Fruit fly (Drosophila melanogaster) whole organism, embryonic: ENCODE data around the gene CG42554.
A peak's percentile ranks its signal among the peaks of the same experiment; 100 is the strongest.

ENCODE experiments used
- Asciz ChIP-seq: fragments of 200-800 bp; sonication (Bioruptor generic); optimal IDR thresholded peaks from 2 replicates; lab custom pipeline; 2017; ENCODE audit warnings: missing biosample characterization, mild to moderate bottlenecking, missing genetic modification characterization, missing genetic modification reagents
- C15 ChIP-seq: fragments of 200-800 bp; sonication (Bioruptor generic); IDR thresholded peaks from 3 replicates; pipeline ENCODE4 v1.3.6; 2022; ENCODE audit warnings: missing biosample characterization, missing genetic modification characterization
- CG10209 ChIP-seq: fragments of 200-800 bp; sonication (Bioruptor generic); optimal IDR thresholded peaks from 3 replicates; lab custom pipeline; 2017; ENCODE audit warnings: missing biosample characterization, mild to moderate bottlenecking, missing genetic modification characterization, missing genetic modification reagents
- CG15514 ChIP-seq: fragments of 200-800 bp; sonication (Bioruptor generic); optimal IDR thresholded peaks from 3 replicates; lab custom pipeline; 2017; ENCODE audit warnings: missing biosample characterization, missing genetic modification characterization, mild to moderate bottlenecking, moderate library complexity, missing genetic modification reagents
- CG15601 ChIP-seq: fragments of 200-800 bp; sonication (Bioruptor generic); optimal IDR thresholded peaks from 3 replicates; lab custom pipeline; 2019; ENCODE audit warnings: missing biosample characterization, mild to moderate bottlenecking, missing genetic modification characterization, moderate library complexity
- CG16815 ChIP-seq: fragments of 200-800 bp; sonication (Bioruptor generic); optimal IDR thresholded peaks from 3 replicates; lab custom pipeline; 2017; ENCODE audit warnings: missing biosample characterization, mild to moderate bottlenecking, missing genetic modification characterization
- CG17361 ChIP-seq: fragments of 200-800 bp; sonication (Bioruptor generic); IDR thresholded peaks from 3 replicates; pipeline ENCODE4 v1.3.6; 2022; ENCODE audit warnings: missing biosample characterization, missing genetic modification characterization
- CG33557 ChIP-seq: fragments of 200-800 bp; sonication (Bioruptor generic); optimal IDR thresholded peaks from 2 replicates; lab custom pipeline; 2019; ENCODE audit warnings: missing biosample characterization, mild to moderate bottlenecking, missing genetic modification characterization, moderate library complexity
- CG3838 ChIP-seq: fragments of 200-800 bp; sonication (Bioruptor generic); optimal IDR thresholded peaks from 3 replicates; lab custom pipeline; 2016; ENCODE audit warnings: missing biosample characterization, missing genetic modification characterization
- CG4617 ChIP-seq: fragments of 200-800 bp; sonication (Bioruptor generic); optimal IDR thresholded peaks from 3 replicates; lab custom pipeline; 2016; ENCODE audit warnings: missing biosample characterization, missing genetic modification characterization, borderline replicate concordance
- CG5245 ChIP-seq: fragments of 200-800 bp; sonication (Bioruptor generic); optimal IDR thresholded peaks from 3 replicates; lab custom pipeline; 2016; ENCODE audit warnings: missing biosample characterization, missing genetic modification characterization
- CG5953 ChIP-seq: fragments of 200-800 bp; sonication (Bioruptor generic); IDR thresholded peaks from 2 replicates; pipeline ENCODE4 v1.3.6; 2022; ENCODE audit warnings: missing biosample characterization, missing genetic modification characterization
- CG6254 ChIP-seq: fragments of 200-800 bp; sonication (Bioruptor generic); optimal IDR thresholded peaks from 3 replicates; lab custom pipeline; 2017; ENCODE audit warnings: mild to moderate bottlenecking, missing biosample characterization, missing genetic modification reagents, missing genetic modification characterization
- CG6765 ChIP-seq: fragments of 200-800 bp; sonication (Bioruptor generic); optimal IDR thresholded peaks from 3 replicates; lab custom pipeline; 2017; ENCODE audit warnings: missing biosample characterization, mild to moderate bottlenecking, missing genetic modification characterization
- CG7745 ChIP-seq: fragments of 200-800 bp; sonication (Bioruptor generic); optimal IDR thresholded peaks from 2 replicates; lab custom pipeline; 2018; ENCODE audit warnings: missing biosample characterization, mild to moderate bottlenecking, missing genetic modification characterization, moderate library complexity
- CG7786 ChIP-seq: fragments of 200-800 bp; sonication (Bioruptor generic); optimal IDR thresholded peaks from 2 replicates; lab custom pipeline; 2016; ENCODE audit warnings: missing biosample characterization, missing genetic modification characterization
- Doc2 ChIP-seq: fragments of 200-800 bp; sonication (Bioruptor generic); IDR thresholded peaks from 2 replicates; pipeline ENCODE4 v1.3.6; 2022; ENCODE audit warnings: missing biosample characterization, missing genetic modification characterization
- Drgx ChIP-seq: fragments of 200-800 bp; sonication (Bioruptor generic); IDR thresholded peaks from 2 replicates; pipeline ENCODE4 v1.3.6; 2022; ENCODE audit warnings: missing biosample characterization, missing genetic modification characterization
- E2f1 ChIP-seq: fragments of 200-800 bp; sonication (Bioruptor generic); IDR thresholded peaks from 2 replicates; pipeline ENCODE4 v1.3.6; 2022; ENCODE audit warnings: missing biosample characterization, missing genetic modification characterization
- E2f2 ChIP-seq: fragments of 200-800 bp; sonication (Bioruptor generic); IDR thresholded peaks from 2 replicates; pipeline ENCODE4 v1.3.6; 2022; ENCODE audit warnings: missing biosample characterization, missing genetic modification characterization
- Fer3 ChIP-seq: fragments of 200-800 bp; sonication (Bioruptor generic); optimal IDR thresholded peaks from 2 replicates; lab custom pipeline; 2018; ENCODE audit warnings: missing biosample characterization, mild to moderate bottlenecking, missing genetic modification characterization, moderate library complexity
- Hand ChIP-seq: fragments of 200-800 bp; sonication (Bioruptor generic); optimal IDR thresholded peaks from 2 replicates; lab custom pipeline; 2017; ENCODE audit warnings: mild to moderate bottlenecking, missing biosample characterization, missing genetic modification reagents, missing genetic modification characterization
- Hr39 ChIP-seq: fragments of >200 bp; optimal IDR thresholded peaks from 2 replicates; lab custom pipeline; 2017
- Kr ChIP-seq: fragments of 200-800 bp; sonication (Bioruptor generic); optimal IDR thresholded peaks from 2 replicates; lab custom pipeline; 2017; ENCODE audit warnings: missing biosample characterization, mild to moderate bottlenecking, missing genetic modification characterization
- Lpt ChIP-seq: fragments of >200 bp; optimal IDR thresholded peaks from 2 replicates; lab custom pipeline; 2018; ENCODE audit warnings: missing biosample characterization, missing genetic modification characterization
- Meics ChIP-seq: fragments of 200-800 bp; sonication (Bioruptor generic); optimal IDR thresholded peaks from 2 replicates; lab custom pipeline; 2017; ENCODE audit warnings: missing biosample characterization, mild to moderate bottlenecking, missing genetic modification characterization
- Nf-YC ChIP-seq: fragments of 200-800 bp; optimal IDR thresholded peaks from 3 replicates; lab custom pipeline; 2019; ENCODE audit warnings: missing biosample characterization, mild to moderate bottlenecking, missing genetic modification characterization, moderate library complexity
- Opbp ChIP-seq: fragments of 200-800 bp; sonication (Bioruptor generic); IDR thresholded peaks from 3 replicates; pipeline ENCODE4 v1.3.6; 2022; ENCODE audit warnings: missing biosample characterization, missing genetic modification characterization; ENCODE audit not compliant: partially characterized antibody
- PHDP ChIP-seq: fragments of 200-800 bp; sonication (Bioruptor generic); optimal IDR thresholded peaks from 3 replicates; lab custom pipeline; 2018; ENCODE audit warnings: missing biosample characterization, mild to moderate bottlenecking, missing genetic modification characterization, moderate library complexity
- Pdp1 ChIP-seq, 2 experiments: fragments of 200-800 bp; sonication (Bioruptor generic); optimal IDR thresholded peaks; 3 replicates each; lab custom pipeline; 2016; ENCODE audit warnings: missing biosample characterization in 2 of 2, missing genetic modification characterization in 2 of 2, mild to moderate bottlenecking in 1 of 2, moderate library complexity in 1 of 2
- al ChIP-seq: fragments of 200-800 bp; sonication (Bioruptor generic); IDR thresholded peaks from 2 replicates; pipeline ENCODE4 v1.3.6; 2022; ENCODE audit warnings: missing biosample characterization, missing genetic modification characterization
- aop ChIP-seq: fragments of 200-800 bp; sonication (Bioruptor generic); IDR thresholded peaks from 2 replicates; pipeline ENCODE4 v1.3.6; 2022; ENCODE audit warnings: missing biosample characterization, missing genetic modification characterization
- ap ChIP-seq: fragments of 200-800 bp; sonication (Bioruptor generic); IDR thresholded peaks from 2 replicates; pipeline ENCODE4 v1.3.6; 2022; ENCODE audit warnings: missing biosample characterization, missing genetic modification characterization
- bsh ChIP-seq, 2 experiments: fragments of 200-800 bp; sonication (Bioruptor generic); optimal IDR thresholded peaks; 2 replicates each; lab custom pipeline; 2017 to 2018; ENCODE audit warnings: mild to moderate bottlenecking in 2 of 2, missing biosample characterization in 2 of 2, missing genetic modification characterization in 2 of 2, moderate library complexity in 1 of 2
- cad ChIP-seq: fragments of >200 bp; optimal IDR thresholded peaks from 2 replicates; lab custom pipeline; 2017; ENCODE audit warnings: missing biosample characterization, missing genetic modification characterization
- emc ChIP-seq: fragments of 200-800 bp; sonication (Bioruptor generic); optimal IDR thresholded peaks from 2 replicates; lab custom pipeline; 2016; ENCODE audit warnings: missing biosample characterization, missing genetic modification characterization
- fd3F ChIP-seq: fragments of 200-800 bp; sonication (Bioruptor generic); optimal IDR thresholded peaks from 2 replicates; lab custom pipeline; 2018; ENCODE audit warnings: missing biosample characterization, mild to moderate bottlenecking, missing genetic modification characterization, moderate library complexity
- gt ChIP-seq: fragments of 200-800 bp; sonication (Bioruptor generic); IDR thresholded peaks from 2 replicates; pipeline ENCODE4 v1.3.6; 2022; ENCODE audit warnings: missing biosample characterization, missing genetic modification characterization
- ind ChIP-seq: fragments of 200-800 bp; sonication (Bioruptor generic); optimal IDR thresholded peaks from 3 replicates; lab custom pipeline; 2016; ENCODE audit warnings: missing biosample characterization, missing genetic modification characterization
- jigr1 ChIP-seq: fragments of 200-800 bp; sonication (Bioruptor generic); IDR thresholded peaks from 3 replicates; pipeline ENCODE4 v1.3.6; 2022; ENCODE audit warnings: missing biosample characterization, missing genetic modification characterization
- nerfin-2 ChIP-seq: fragments of 200-800 bp; sonication (Bioruptor generic); IDR thresholded peaks from 2 replicates; pipeline ENCODE4 v1.3.6; 2022; ENCODE audit warnings: missing biosample characterization, missing genetic modification characterization; ENCODE audit not compliant: partially characterized antibody
- ro ChIP-seq: fragments of 200-800 bp; sonication (Bioruptor generic); IDR thresholded peaks from 2 replicates; pipeline ENCODE4 v1.3.6; 2022; ENCODE audit warnings: missing biosample characterization, missing genetic modification characterization
- sens ChIP-seq: fragments of 200-800 bp; sonication (Bioruptor generic); peaks from one replicate; lab custom pipeline; 2016; ENCODE audit warnings: missing biosample characterization, missing genetic modification characterization
- sim ChIP-seq: fragments of 200-800 bp; sonication (Bioruptor generic); IDR thresholded peaks from 2 replicates; pipeline ENCODE4 v1.3.6; 2022; ENCODE audit warnings: missing biosample characterization, missing genetic modification characterization
- sisA ChIP-seq: fragments of 200-800 bp; sonication (Bioruptor generic); IDR thresholded peaks from 2 replicates; pipeline ENCODE4 v1.3.6; 2022; ENCODE audit warnings: missing biosample characterization, missing genetic modification characterization
- sob ChIP-seq: fragments of 200-800 bp; sonication (Bioruptor generic); IDR thresholded peaks from 2 replicates; pipeline ENCODE4 v1.3.6; 2022; ENCODE audit warnings: missing biosample characterization, missing genetic modification characterization
- tna ChIP-seq: fragments of 200-800 bp; sonication (Bioruptor generic); IDR thresholded peaks from 2 replicates; pipeline ENCODE4 v1.3.6; 2022; ENCODE audit warnings: missing biosample characterization, missing genetic modification characterization; ENCODE audit not compliant: partially characterized antibody
- trem ChIP-seq: fragments of 200-800 bp; optimal IDR thresholded peaks from 3 replicates; lab custom pipeline; 2019; ENCODE audit warnings: missing biosample characterization, mild to moderate bottlenecking, missing genetic modification characterization, moderate library complexity
- vfl ChIP-seq: fragments of 200-800 bp; sonication (Bioruptor generic); optimal IDR thresholded peaks from 2 replicates; lab custom pipeline; 2016; ENCODE audit warnings: missing biosample characterization, missing genetic modification characterization
- z ChIP-seq: fragments of 200-800 bp; sonication (Bioruptor generic); IDR thresholded peaks from 3 replicates; pipeline ENCODE4 v1.3.6; 2022; ENCODE audit warnings: missing biosample characterization, missing genetic modification characterization

Gene CG42554

DNA sequence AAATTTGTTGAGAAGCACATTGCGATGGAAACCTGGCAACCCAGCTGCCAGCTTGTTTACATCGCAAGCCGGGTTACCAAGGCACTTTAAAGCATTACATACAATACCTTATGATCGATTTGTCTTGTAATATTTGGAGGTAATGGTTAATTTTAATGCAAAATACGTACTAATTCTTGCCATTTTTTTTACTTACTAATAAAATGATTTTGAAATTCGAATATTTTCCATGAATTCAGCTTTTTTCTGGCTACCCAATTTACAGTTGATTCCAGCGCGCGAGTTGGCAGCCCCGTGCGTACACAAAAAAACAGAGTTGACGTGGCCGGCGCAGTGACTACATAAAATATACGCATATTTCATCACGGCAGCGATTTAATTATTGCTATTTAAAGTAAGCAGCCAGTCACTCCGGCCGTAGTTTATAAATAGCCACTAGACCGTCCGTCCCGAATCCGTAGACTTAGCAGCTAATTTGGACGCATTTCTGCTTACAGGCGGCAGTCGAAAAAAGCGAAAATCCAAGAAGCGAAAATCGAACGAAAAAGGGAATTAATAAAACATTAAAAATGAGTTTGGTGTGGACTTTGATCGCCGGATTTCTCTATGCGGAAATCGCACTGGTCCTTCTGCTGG, 2.2 kb downstream of the CG42554 start, which contains the start of the genes CG13901 and CG13887 (continued):
- TF ChIP-seq CG33557: peak; percentile 84
- peak; percentile 81 for TF ChIP-seq E2f2 (GFP tag; lab: Robert Waterston, UW)
- no peak for TF ChIP-seq Opbp (GFP tag; lab: Robert Waterston, UW)
- TF ChIP-seq sisA (GFP tag; lab: Robert Waterston, UW): peak; percentile 86
- peak; percentile 47 for TF ChIP-seq CG6254 (GFP tag; lab: Kevin White, UChicago)
- TF ChIP-seq CG5245 (GFP tag; lab: Kevin White, UChicago): peak; percentile 72
- peak; percentile 63 for TF ChIP-seq CG3838
- TF ChIP-seq Fer3 (tag; lab: Kevin White, UChicago): peak; percentile 90
- peak; percentile 91 for TF ChIP-seq fd3F (GFP tag; lab: Kevin White, UChicago)
- TF ChIP-seq nerfin-2 (GFP tag; lab: Robert Waterston, UW): no peak
- no peak for TF ChIP-seq aop (GFP tag; lab: Robert Waterston, UW)
- TF ChIP-seq PHDP (tag; lab: Kevin White, UChicago): peak; percentile 91
- no peak for TF ChIP-seq Lpt (GFP tag; lab: Kevin White, UChicago)
- TF ChIP-seq CG6765 (GFP tag; lab: Kevin White, UChicago): peak; percentile 85
- peak; percentile 31 to 90 for TF ChIP-seq bsh (GFP tag; optimal IDR thresholded peaks at IDR 0.05; lab: Kevin White, UChicago)
- TF ChIP-seq C15 (GFP tag; lab: Robert Waterston, UW): peak; percentile 67; the same call in 1 of the 3 replicates
- TF ChIP-seq Drgx (GFP tag; lab: Robert Waterston, UW): peak; percentile 83
- TF ChIP-seq cad (GFP tag; lab: Kevin White, UChicago): no peak
- peak; percentile 81 for TF ChIP-seq ap
- peak; percentile 84 to 95 for TF ChIP-seq Pdp1 (GFP tag; optimal IDR thresholded peaks at IDR 0.05; lab: Kevin White, UChicago)
- TF ChIP-seq emc (GFP tag; lab: Kevin White, UChicago): peak; percentile 85
- TF ChIP-seq trem (tag; lab: Kevin White, UChicago): peak; percentile 100
- peak; percentile 90 for TF ChIP-seq CG15601
- TF ChIP-seq tna: no peak
- TF ChIP-seq Doc2 (GFP tag; lab: Robert Waterston, UW): peak; percentile 60; the same call in 1 of the 2 replicates
- TF ChIP-seq ro (GFP tag; lab: Robert Waterston, UW): no peak
- TF ChIP-seq sob: peak; percentile 91
- peak; percentile 87 for TF ChIP-seq CG16815
- TF ChIP-seq Asciz: peak; percentile 69
- peak; percentile 91 for TF ChIP-seq vfl (GFP tag; lab: Kevin White, UChicago)
- TF ChIP-seq CG7745 (tag; lab: Kevin White, UChicago): no peak
- peak; percentile 87 for TF ChIP-seq E2f1
- peak; percentile 89 for TF ChIP-seq CG10209
- peak; percentile 91 for TF ChIP-seq CG7786
- peak; percentile 83 for TF ChIP-seq al (GFP tag; lab: Robert Waterston, UW)
- peak; percentile 65 for TF ChIP-seq Hand (GFP tag; lab: Kevin White, UChicago)
- TF ChIP-seq gt (GFP tag; lab: Robert Waterston, UW): 0 out of 2 replicates have a peak, but pooled peaks have one; percentile 40
- TF ChIP-seq Nf-YC (tag; lab: Kevin White, UChicago): peak; percentile 83
- TF ChIP-seq CG4617 (GFP tag; lab: Kevin White, UChicago): peak; percentile 97
- peak; percentile 92 for TF ChIP-seq CG15514
- TF ChIP-seq CG17361 (GFP tag; lab: Robert Waterston, UW): peak; percentile 91
- no peak for TF ChIP-seq z
- TF ChIP-seq Hr39: no peak
- TF ChIP-seq ind (GFP tag; lab: Kevin White, UChicago): peak; percentile 94
- peak; percentile 18; the same call in 1 of the 3 replicates for TF ChIP-seq jigr1 (GFP tag; lab: Robert Waterston, UW)
- TF ChIP-seq CG5953 (GFP tag; lab: Robert Waterston, UW): peak; percentile 79
- TF ChIP-seq sens (GFP tag; lab: Kevin White, UChicago): peak; percentile 99
- TF ChIP-seq Meics (GFP tag; lab: Kevin White, UChicago): peak; percentile 90
- no peak for TF ChIP-seq Kr
- TF ChIP-seq sim: no peak; the same call in 1 of the 2 replicates
